Fruit fly (Drosophila melanogaster) whole organism, embryonic: ENCODE data around the gene ClpP.

Source experiments
- Blimp-1 ChIP-seq: fragments of 200-800 bp; sonication (Bioruptor generic); optimal IDR thresholded peaks from 3 replicates; lab custom pipeline; 2018; ENCODE audit warnings: missing biosample characterization, missing genetic modification characterization, mild to moderate bottlenecking, moderate library complexity, missing genetic modification reagents
- CG10267 ChIP-seq: fragments of 200-800 bp; sonication (Bioruptor generic); optimal IDR thresholded peaks from 2 replicates; lab custom pipeline; 2018; ENCODE audit warnings: missing biosample characterization, mild to moderate bottlenecking, missing genetic modification characterization, moderate library complexity
- CG10654 ChIP-seq: fragments of 200-800 bp; sonication (Bioruptor generic); optimal IDR thresholded peaks from 2 replicates; lab custom pipeline; 2016; ENCODE audit warnings: missing biosample characterization, missing genetic modification characterization
- CG11093 ChIP-seq: fragments of 200-800 bp; sonication (Bioruptor generic); IDR thresholded peaks from 3 replicates; pipeline ENCODE4 v1.3.6; 2022; ENCODE audit warnings: missing biosample characterization, missing genetic modification characterization
- CG11247 ChIP-seq: fragments of 200-800 bp; sonication (Bioruptor generic); IDR thresholded peaks from 2 replicates; pipeline ENCODE4 v1.3.6; 2022; ENCODE audit warnings: missing biosample characterization, missing genetic modification characterization
- CG11504 ChIP-seq: fragments of 200-800 bp; sonication (Bioruptor generic); optimal IDR thresholded peaks from 3 replicates; lab custom pipeline; 2019; ENCODE audit warnings: missing biosample characterization, mild to moderate bottlenecking, missing genetic modification characterization, moderate library complexity
- CG11695 ChIP-seq: fragments of 200-800 bp; sonication (Bioruptor generic); IDR thresholded peaks from 3 replicates; pipeline ENCODE4 v1.3.6; 2022; ENCODE audit warnings: missing biosample characterization, missing genetic modification characterization
- CG12071 ChIP-seq: fragments of 200-800 bp; sonication (Bioruptor generic); optimal IDR thresholded peaks from 3 replicates; lab custom pipeline; 2018; ENCODE audit warnings: missing biosample characterization, mild to moderate bottlenecking, missing genetic modification characterization
- CG13424 ChIP-seq: fragments of 200-800 bp; sonication (Bioruptor generic); optimal IDR thresholded peaks from 2 replicates; lab custom pipeline; 2019; ENCODE audit warnings: missing biosample characterization, mild to moderate bottlenecking, missing genetic modification characterization, moderate library complexity
- CG15601 ChIP-seq: fragments of 200-800 bp; sonication (Bioruptor generic); optimal IDR thresholded peaks from 3 replicates; lab custom pipeline; 2019; ENCODE audit warnings: missing biosample characterization, mild to moderate bottlenecking, missing genetic modification characterization, moderate library complexity
- CG16863 ChIP-seq: fragments of 200-800 bp; sonication (Bioruptor generic); optimal IDR thresholded peaks from 3 replicates; lab custom pipeline; 2016; ENCODE audit warnings: missing biosample characterization, missing genetic modification characterization
- CG17328 ChIP-seq: fragments of 200-800 bp; sonication (Bioruptor generic); IDR thresholded peaks from 2 replicates; pipeline ENCODE4 v1.3.6; 2022; ENCODE audit warnings: missing biosample characterization, missing genetic modification characterization
- CG1792 ChIP-seq: fragments of 200-800 bp; sonication (Bioruptor generic); optimal IDR thresholded peaks from 2 replicates; lab custom pipeline; 2016; ENCODE audit warnings: missing biosample characterization, missing genetic modification characterization
- CG1832 ChIP-seq: fragments of 200-800 bp; sonication (Bioruptor generic); optimal IDR thresholded peaks from 2 replicates; lab custom pipeline; 2017; ENCODE audit warnings: missing biosample characterization, mild to moderate bottlenecking, missing genetic modification characterization, inconsistent platforms
- CG2116 ChIP-seq: fragments of 200-800 bp; sonication (Bioruptor generic); optimal IDR thresholded peaks from 3 replicates; lab custom pipeline; 2018; ENCODE audit warnings: missing biosample characterization, mild to moderate bottlenecking, missing genetic modification characterization
- CG2202 ChIP-seq: fragments of 200-800 bp; sonication (Bioruptor generic); optimal IDR thresholded peaks from 2 replicates; lab custom pipeline; 2018; ENCODE audit warnings: missing biosample characterization, mild to moderate bottlenecking, missing genetic modification characterization
- CG32532 ChIP-seq: fragments of 200-800 bp; sonication (Bioruptor generic); IDR thresholded peaks from 2 replicates; pipeline ENCODE4 v1.3.6; 2022; ENCODE audit warnings: missing biosample characterization, missing genetic modification characterization
- CG34376 ChIP-seq: fragments of 200-800 bp; sonication (Bioruptor generic); optimal IDR thresholded peaks from 2 replicates; lab custom pipeline; 2018; ENCODE audit warnings: missing biosample characterization, mild to moderate bottlenecking, missing genetic modification characterization
- CG6654 ChIP-seq: fragments of 200-800 bp; sonication (Bioruptor generic); optimal IDR thresholded peaks from 2 replicates; lab custom pipeline; 2017; ENCODE audit warnings: missing biosample characterization, mild to moderate bottlenecking, missing genetic modification characterization
- CG6765 ChIP-seq: fragments of 200-800 bp; sonication (Bioruptor generic); optimal IDR thresholded peaks from 3 replicates; lab custom pipeline; 2017; ENCODE audit warnings: missing biosample characterization, mild to moderate bottlenecking, missing genetic modification characterization
- CG7271 ChIP-seq: fragments of 200-800 bp; sonication (Bioruptor generic); optimal IDR thresholded peaks from 2 replicates; lab custom pipeline; 2018; ENCODE audit warnings: missing biosample characterization, mild to moderate bottlenecking, missing genetic modification characterization, moderate library complexity
- CG7928 ChIP-seq: fragments of 200-800 bp; sonication (Bioruptor generic); optimal IDR thresholded peaks from 2 replicates; lab custom pipeline; 2017; ENCODE audit warnings: missing biosample characterization, mild to moderate bottlenecking, missing genetic modification characterization
- CG9609 ChIP-seq: fragments of 200-800 bp; sonication (Bioruptor generic); optimal IDR thresholded peaks from 3 replicates; lab custom pipeline; 2016; ENCODE audit warnings: missing biosample characterization, missing genetic modification characterization
- Eip74EF ChIP-seq, 2 experiments: fragments of 200-800 bp in 1 of 2; fragments of >200 bp in 1 of 2; sonication (Bioruptor generic) in 1 of 2; optimal IDR thresholded peaks; 2 replicates each; lab custom pipeline; 2017 to 2019; ENCODE audit warnings: missing biosample characterization in 2 of 2, missing genetic modification characterization in 2 of 2, mild to moderate bottlenecking in 1 of 2, moderate library complexity in 1 of 2
- Elba2 ChIP-seq: fragments of 200-800 bp; sonication (Bioruptor generic); optimal IDR thresholded peaks from 3 replicates; lab custom pipeline; 2016; ENCODE audit warnings: missing biosample characterization, missing genetic modification characterization
- Hmr ChIP-seq: fragments of 200-800 bp; sonication (Bioruptor generic); optimal IDR thresholded peaks from 3 replicates; lab custom pipeline; 2017; ENCODE audit warnings: mild to moderate bottlenecking, missing biosample characterization, missing genetic modification reagents, missing genetic modification characterization
- Hsf ChIP-seq: fragments of 200-800 bp; sonication (Bioruptor generic); optimal IDR thresholded peaks from 3 replicates; lab custom pipeline; 2016; ENCODE audit warnings: missing biosample characterization, missing genetic modification characterization
- Oli ChIP-seq: fragments of 200-800 bp; sonication (Bioruptor generic); optimal IDR thresholded peaks from 2 replicates; lab custom pipeline; 2018; ENCODE audit warnings: missing biosample characterization, mild to moderate bottlenecking, missing genetic modification characterization, moderate library complexity
- Rfx ChIP-seq: fragments of 200-800 bp; sonication (Bioruptor generic); IDR thresholded peaks from 2 replicates; pipeline ENCODE4 v1.3.6; 2022; ENCODE audit warnings: missing biosample characterization, missing genetic modification characterization
- Rx ChIP-seq: fragments of 200-800 bp; sonication (Bioruptor generic); IDR thresholded peaks from 2 replicates; pipeline ENCODE4 v1.3.6; 2022; ENCODE audit warnings: missing biosample characterization, missing genetic modification characterization
- Sox102F ChIP-seq: fragments of 200-800 bp; sonication (Bioruptor generic); optimal IDR thresholded peaks from 2 replicates; lab custom pipeline; 2018; ENCODE audit warnings: missing biosample characterization, mild to moderate bottlenecking, missing genetic modification characterization, moderate library complexity
- Stat92E ChIP-seq, 3 experiments: fragments of >200 bp in 2 of 3; fragments of 200-800 bp in 1 of 3; sonication (Bioruptor generic) in 1 of 3; optimal IDR thresholded peaks; 2 replicates each; lab custom pipeline; 2017 to 2019; ENCODE audit warnings: missing biosample characterization in 3 of 3, missing genetic modification characterization in 3 of 3, mild to moderate bottlenecking in 1 of 3, moderate library complexity in 1 of 3
- ap ChIP-seq: fragments of 200-800 bp; sonication (Bioruptor generic); IDR thresholded peaks from 2 replicates; pipeline ENCODE4 v1.3.6; 2022; ENCODE audit warnings: missing biosample characterization, missing genetic modification characterization
- crol ChIP-seq: fragments of 200-800 bp; sonication (Bioruptor generic); IDR thresholded peaks from 2 replicates; pipeline ENCODE4 v1.3.6; 2022; ENCODE audit warnings: missing biosample characterization, missing genetic modification characterization
- dm ChIP-seq: fragments of 200-800 bp; sonication (Bioruptor generic); optimal IDR thresholded peaks from 3 replicates; lab custom pipeline; 2016; ENCODE audit warnings: missing biosample characterization, missing genetic modification characterization
- esg ChIP-seq: fragments of 200-800 bp; sonication (Bioruptor generic); conservative IDR thresholded peaks from 2 replicates; pipeline ENCODE4 v1.3.6; 2022; ENCODE audit warnings: missing biosample characterization, missing genetic modification characterization
- gcm2 ChIP-seq: fragments of 200-800 bp; sonication (Bioruptor generic); optimal IDR thresholded peaks from 2 replicates; lab custom pipeline; 2016; ENCODE audit warnings: missing biosample characterization, missing genetic modification characterization
- gsb ChIP-seq: fragments of 200-800 bp; sonication (Bioruptor generic); IDR thresholded peaks from 2 replicates; pipeline ENCODE4 v1.3.6; 2022; ENCODE audit warnings: missing biosample characterization, missing genetic modification characterization
- h ChIP-seq: fragments of >200 bp; optimal IDR thresholded peaks from 2 replicates; lab custom pipeline; 2017
- ham ChIP-seq: fragments of 200-800 bp; sonication (Bioruptor generic); IDR thresholded peaks from 2 replicates; pipeline ENCODE4 v1.3.6; 2022; ENCODE audit warnings: missing biosample characterization, missing genetic modification characterization
- kni ChIP-seq: fragments of 200-800 bp; sonication (Bioruptor generic); optimal IDR thresholded peaks from 3 replicates; lab custom pipeline; 2017; ENCODE audit warnings: mild to moderate bottlenecking, missing biosample characterization, missing genetic modification reagents, missing genetic modification characterization
- pfk ChIP-seq: fragments of 200-800 bp; sonication (Bioruptor generic); optimal IDR thresholded peaks from 2 replicates; lab custom pipeline; 2018; ENCODE audit warnings: missing biosample characterization, mild to moderate bottlenecking, missing genetic modification characterization, moderate library complexity
- pho ChIP-seq: fragments of 200-800 bp; sonication (Bioruptor generic); optimal IDR thresholded peaks from 2 replicates; lab custom pipeline; 2016; ENCODE audit warnings: missing biosample characterization, missing genetic modification characterization
- salm ChIP-seq: fragments of 200-800 bp; sonication (Bioruptor generic); optimal IDR thresholded peaks from 2 replicates; lab custom pipeline; 2018; ENCODE audit warnings: missing biosample characterization, mild to moderate bottlenecking, missing genetic modification characterization
- schlank ChIP-seq: fragments of 200-800 bp; sonication (Bioruptor generic); optimal IDR thresholded peaks from 2 replicates; lab custom pipeline; 2018; ENCODE audit warnings: missing biosample characterization, mild to moderate bottlenecking, missing genetic modification characterization
- slou ChIP-seq: fragments of 200-800 bp; sonication (Bioruptor generic); optimal IDR thresholded peaks from 3 replicates; lab custom pipeline; 2016; ENCODE audit warnings: missing biosample characterization, missing genetic modification characterization
- slp2 ChIP-seq: fragments of 200-800 bp; sonication (Bioruptor generic); optimal IDR thresholded peaks from 2 replicates; lab custom pipeline; 2016; ENCODE audit warnings: missing biosample characterization, missing genetic modification characterization
- toy ChIP-seq: fragments of 200-800 bp; sonication (Bioruptor generic); IDR thresholded peaks from 2 replicates; pipeline ENCODE4 v1.3.6; 2022; ENCODE audit warnings: missing biosample characterization, missing genetic modification characterization
- trem ChIP-seq: fragments of 200-800 bp; optimal IDR thresholded peaks from 3 replicates; lab custom pipeline; 2019; ENCODE audit warnings: missing biosample characterization, mild to moderate bottlenecking, missing genetic modification characterization, moderate library complexity
- wdn ChIP-seq: fragments of 200-800 bp; sonication (Bioruptor generic); IDR thresholded peaks from 2 replicates; pipeline ENCODE4 v1.3.6; 2022; ENCODE audit warnings: missing biosample characterization, missing genetic modification characterization
- zf30C ChIP-seq: fragments of 200-800 bp; sonication (Bioruptor generic); optimal IDR thresholded peaks from 3 replicates; lab custom pipeline; 2018; ENCODE audit warnings: missing biosample characterization, mild to moderate bottlenecking, missing genetic modification characterization
- zfh1 ChIP-seq: fragments of 200-800 bp; sonication (Bioruptor generic); IDR thresholded peaks from 3 replicates; pipeline ENCODE4 v1.3.6; 2022; ENCODE audit warnings: missing biosample characterization, missing genetic modification characterization

ClpP gene

DNA sequence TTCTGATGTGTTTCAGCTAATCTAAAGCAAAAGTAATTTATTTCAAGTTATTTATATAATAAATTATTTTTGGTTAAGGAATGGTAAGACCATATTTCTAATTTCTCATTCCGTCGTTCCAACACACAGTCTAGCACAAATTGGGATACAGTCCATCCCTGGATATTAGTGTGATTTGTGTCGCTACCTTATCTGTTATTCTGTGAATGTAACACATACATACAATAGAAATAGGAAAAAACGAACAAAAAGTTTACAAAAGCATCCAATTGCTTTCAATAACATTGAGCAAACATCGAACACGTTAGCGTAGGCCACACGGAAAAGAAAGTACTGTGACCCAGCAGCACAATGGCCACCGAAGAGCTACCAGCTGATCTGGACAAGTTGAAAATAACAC lies 9.9 kb downstream of the ClpP start, which contains the start of gene CG5056 (continued):
- TF ChIP-seq Hmr (GFP tag; lab: Kevin White, UChicago), result no peak
- TF ChIP-seq wdn (GFP tag; lab: Robert Waterston, UW), result no peak
- no peak for TF ChIP-seq CG16863 (GFP tag; lab: Kevin White, UChicago)
- peak in 1 of 3 experiments; percentile 77 for TF ChIP-seq Stat92E (GFP tag; optimal IDR thresholded peaks at IDR 0.05; lab: Kevin White, UChicago)
- no peak for TF ChIP-seq zf30C
- no peak for TF ChIP-seq salm (tag; lab: Kevin White, UChicago)
- no peak for TF ChIP-seq CG6654
- TF ChIP-seq pho (GFP tag; lab: Kevin White, UChicago), result no peak
- no peak for TF ChIP-seq CG17328 (GFP tag; lab: Robert Waterston, UW)
- no peak for TF ChIP-seq Rfx (GFP tag; lab: Robert Waterston, UW)
- TF ChIP-seq trem (tag; lab: Kevin White, UChicago), result peak; percentile 69
- TF ChIP-seq CG2202 (tag; lab: Kevin White, UChicago), result no peak
- peak; percentile 95 for TF ChIP-seq CG7928 (GFP tag; lab: Kevin White, UChicago)
- TF ChIP-seq gsb, result no peak
- TF ChIP-seq Blimp-1 (GFP tag; lab: Kevin White, UChicago), result no peak
- TF ChIP-seq dm, result no peak
- TF ChIP-seq ap (GFP tag; lab: Robert Waterston, UW), result no peak
- peak; percentile 11 for TF ChIP-seq CG7271 (tag; lab: Kevin White, UChicago)
- no peak for TF ChIP-seq Eip74EF (GFP tag; optimal IDR thresholded peaks at IDR 0.05; lab: Kevin White, UChicago)
- no peak for TF ChIP-seq slp2
- TF ChIP-seq CG13424, result peak; percentile 30
- TF ChIP-seq CG9609, result no peak
- TF ChIP-seq CG11093 (GFP tag; lab: Robert Waterston, UW), result no peak
- no peak for TF ChIP-seq h
- TF ChIP-seq slou, result peak; percentile 27
- no peak for TF ChIP-seq Oli (tag; lab: Kevin White, UChicago)
- no peak for TF ChIP-seq CG12071 (GFP tag; lab: Kevin White, UChicago)
- no peak for TF ChIP-seq esg (GFP tag; lab: Robert Waterston, UW)
- no peak for TF ChIP-seq CG34376 (GFP tag; lab: Kevin White, UChicago)
- TF ChIP-seq pfk (GFP tag; lab: Kevin White, UChicago), result peak; percentile 95
- TF ChIP-seq CG2116, result peak; percentile 56
- no peak for TF ChIP-seq gcm2 (GFP tag; lab: Kevin White, UChicago)
- TF ChIP-seq Elba2 (GFP tag; lab: Kevin White, UChicago), result no peak
- TF ChIP-seq CG15601 (tag; lab: Kevin White, UChicago), result no peak
- no peak for TF ChIP-seq schlank
- TF ChIP-seq CG11247, result no peak
- TF ChIP-seq kni, result no peak
- no peak for TF ChIP-seq crol
- TF ChIP-seq CG11504 (tag; lab: Kevin White, UChicago), result no peak
- TF ChIP-seq CG11695 (GFP tag; lab: Robert Waterston, UW), result no peak
- no peak for TF ChIP-seq CG10654
- no peak for TF ChIP-seq toy (GFP tag; lab: Robert Waterston, UW)
- TF ChIP-seq Hsf (GFP tag; lab: Kevin White, UChicago), result peak; percentile 2
- no peak for TF ChIP-seq CG1792 (GFP tag; lab: Kevin White, UChicago)
- no peak for TF ChIP-seq CG1832 (GFP tag; lab: Kevin White, UChicago)
- no peak for TF ChIP-seq CG6765 (GFP tag; lab: Kevin White, UChicago)
- TF ChIP-seq CG32532 (GFP tag; lab: Robert Waterston, UW), result no peak
- no peak for TF ChIP-seq zfh1
- peak; percentile 57 for TF ChIP-seq CG10267 (tag; lab: Kevin White, UChicago)
- no peak for TF ChIP-seq Rx (GFP tag; lab: Robert Waterston, UW)
- no peak for TF ChIP-seq Sox102F (GFP tag; lab: Kevin White, UChicago)
- TF ChIP-seq ham (GFP tag; lab: Robert Waterston, UW), result no peak
